Worm (Caenorhabditis elegans) whole organism, late embryonic: Measurements from ENCODE around the gene C30F2.2.

Experiments
- C08G9.2 ChIP-seq: sonication (generic microtip); optimal IDR thresholded peaks from 2 replicates; lab custom pipeline; 2016; ENCODE audit warnings: mild to moderate bottlenecking, missing genetic modification characterization, moderate library complexity, missing compliant biosample characterization
- C38D4.7 ChIP-seq: fragments of 200-800 bp; sonication (Bioruptor generic); optimal IDR thresholded peaks from 2 replicates; lab custom pipeline; 2018; ENCODE audit warnings: mild to moderate bottlenecking, missing genetic modification characterization, moderate library complexity, missing compliant biosample characterization
- K09A11.1 ChIP-seq: sonication (generic microtip); optimal IDR thresholded peaks from 2 replicates; lab custom pipeline; 2017; ENCODE audit warnings: antibody characterized with exemption, mild to moderate bottlenecking, missing genetic modification characterization, missing compliant biosample characterization; ENCODE audit not compliant: insufficient read depth
- T23F11.4 ChIP-seq: fragments of 200-800 bp; sonication (Bioruptor generic); optimal IDR thresholded peaks from 2 replicates; lab custom pipeline; 2018; ENCODE audit warnings: mild to moderate bottlenecking, missing genetic modification characterization, missing compliant biosample characterization
- ama-1 ChIP-seq: fragments of 150-350 bp; optimal IDR thresholded peaks from 2 replicates; lab custom pipeline; 2014
- ceh-18 ChIP-seq: sonication (generic microtip); optimal IDR thresholded peaks from 2 replicates; lab custom pipeline; 2016; ENCODE audit warnings: missing genetic modification characterization, missing compliant biosample characterization
- ceh-19 ChIP-seq: fragments of 200-800 bp; sonication (Bioruptor generic); optimal IDR thresholded peaks from 2 replicates; lab custom pipeline; 2018; ENCODE audit warnings: mild to moderate bottlenecking, missing genetic modification characterization, missing compliant biosample characterization
- ceh-2 ChIP-seq: sonication (generic microtip); optimal IDR thresholded peaks from 2 replicates; lab custom pipeline; 2016; ENCODE audit warnings: missing genotype, missing genetic modification characterization, missing compliant biosample characterization
- ceh-30 ChIP-seq: fragments of 150-350 bp; optimal IDR thresholded peaks from 2 replicates; lab custom pipeline; 2014; ENCODE audit warnings: missing biosample characterization, missing genetic modification characterization
- ceh-31 ChIP-seq: sonication (generic microtip); optimal IDR thresholded peaks from 2 replicates; lab custom pipeline; 2016; ENCODE audit warnings: missing genetic modification characterization, missing compliant biosample characterization
- ceh-34 ChIP-seq: sonication (generic microtip); optimal IDR thresholded peaks from 2 replicates; lab custom pipeline; 2016; ENCODE audit warnings: mild to moderate bottlenecking, missing genetic modification characterization, missing compliant biosample characterization
- ceh-45 ChIP-seq: fragments of 200-800 bp; sonication (Bioruptor generic); IDR thresholded peaks from 2 replicates; pipeline ENCODE4 v1.3.6; 2022; ENCODE audit warnings: missing genetic modification reagents, missing genetic modification characterization, missing compliant biosample characterization
- ceh-48 ChIP-seq: sonication (generic microtip); optimal IDR thresholded peaks from 2 replicates; lab custom pipeline; 2016; ENCODE audit warnings: missing genetic modification characterization, inconsistent platforms, missing compliant biosample characterization
- ceh-6 ChIP-seq: fragments of 200-800 bp; sonication (Bioruptor generic); optimal IDR thresholded peaks from 2 replicates; lab custom pipeline; 2018; ENCODE audit warnings: mild to moderate bottlenecking, missing genetic modification characterization, missing compliant biosample characterization
- dmd-4 ChIP-seq: sonication (generic microtip); optimal IDR thresholded peaks from 2 replicates; lab custom pipeline; 2016; ENCODE audit warnings: borderline replicate concordance, missing genetic modification characterization, missing compliant biosample characterization
- dve-1 ChIP-seq: sonication (generic microtip); optimal IDR thresholded peaks from 2 replicates; lab custom pipeline; 2017; ENCODE audit warnings: antibody characterized with exemption, mild to moderate bottlenecking, missing genetic modification characterization, missing compliant biosample characterization
- elt-2 ChIP-seq: sonication (generic microtip); optimal IDR thresholded peaks from 2 replicates; lab custom pipeline; 2016; ENCODE audit warnings: missing genetic modification reagents, missing genetic modification characterization, missing compliant biosample characterization
- elt-4 ChIP-seq: sonication (generic microtip); optimal IDR thresholded peaks from 2 replicates; lab custom pipeline; 2016; ENCODE audit warnings: missing genetic modification characterization, missing compliant biosample characterization
- ets-4 ChIP-seq: sonication (generic microtip); optimal IDR thresholded peaks from 2 replicates; lab custom pipeline; 2016; ENCODE audit warnings: missing genetic modification characterization, missing compliant biosample characterization
- eyg-1 ChIP-seq: sonication (generic microtip); optimal IDR thresholded peaks from 2 replicates; lab custom pipeline; 2016; ENCODE audit warnings: missing genotype, missing genetic modification characterization, missing compliant biosample characterization
- fax-1 ChIP-seq: sonication (generic microtip); optimal IDR thresholded peaks from 2 replicates; lab custom pipeline; 2016; ENCODE audit warnings: missing genotype, missing genetic modification characterization, missing compliant biosample characterization
- fkh-10 ChIP-seq: fragments of 150-350 bp; optimal IDR thresholded peaks from 2 replicates; lab custom pipeline; 2014; ENCODE audit warnings: missing biosample characterization, missing genetic modification reagents, missing genetic modification characterization
- fkh-6 ChIP-seq: sonication (generic microtip); optimal IDR thresholded peaks from 2 replicates; lab custom pipeline; 2016; ENCODE audit warnings: missing genetic modification characterization, missing compliant biosample characterization
- hlh-13 ChIP-seq: fragments of 200-800 bp; sonication (Bioruptor generic); optimal IDR thresholded peaks from 2 replicates; lab custom pipeline; 2018; ENCODE audit warnings: mild to moderate bottlenecking, missing genetic modification characterization, missing compliant biosample characterization
- hlh-8 ChIP-seq: sonication (generic microtip); optimal IDR thresholded peaks from 2 replicates; lab custom pipeline; 2016; ENCODE audit warnings: missing genotype, missing genetic modification characterization, missing compliant biosample characterization
- lim-6 ChIP-seq: sonication (generic microtip); optimal IDR thresholded peaks from 2 replicates; lab custom pipeline; 2016; ENCODE audit warnings: missing genetic modification characterization, missing compliant biosample characterization
- mec-3 ChIP-seq: sonication (generic microtip); optimal IDR thresholded peaks from 2 replicates; lab custom pipeline; 2016; ENCODE audit warnings: borderline replicate concordance, missing genetic modification characterization, missing compliant biosample characterization
- nhr-232 ChIP-seq: sonication (generic microtip); optimal IDR thresholded peaks from 2 replicates; lab custom pipeline; 2016; ENCODE audit warnings: missing genetic modification characterization, missing compliant biosample characterization
- pat-9 ChIP-seq: fragments of 200-800 bp; sonication (Bioruptor generic); optimal IDR thresholded peaks from 2 replicates; lab custom pipeline; 2018; ENCODE audit warnings: mild to moderate bottlenecking, missing genetic modification characterization, moderate library complexity, missing compliant biosample characterization
- pax-1 ChIP-seq: fragments of 150-350 bp; optimal IDR thresholded peaks from 2 replicates; lab custom pipeline; 2014; ENCODE audit warnings: missing biosample characterization, missing genetic modification characterization
- pha-2 ChIP-seq: sonication (generic microtip); optimal IDR thresholded peaks from 2 replicates; lab custom pipeline; 2017; ENCODE audit warnings: mild to moderate bottlenecking, missing genetic modification characterization, missing compliant biosample characterization
- pha-4 ChIP-seq: fragments of 150-350 bp; optimal IDR thresholded peaks from 2 replicates; lab custom pipeline; 2018; ENCODE audit warnings: missing biosample characterization, missing genetic modification reagents, missing genetic modification characterization
- pros-1 ChIP-seq: fragments of 150-350 bp; optimal IDR thresholded peaks from 2 replicates; lab custom pipeline; 2014; ENCODE audit warnings: missing biosample characterization, missing genetic modification reagents, missing genetic modification characterization
- ref-2 ChIP-seq: sonication (generic microtip); optimal IDR thresholded peaks from 2 replicates; lab custom pipeline; 2016; ENCODE audit warnings: missing genetic modification characterization, missing compliant biosample characterization
- rnt-1 ChIP-seq: sonication (generic microtip); optimal IDR thresholded peaks from 2 replicates; lab custom pipeline; 2016; ENCODE audit warnings: missing genetic modification characterization, missing compliant biosample characterization
- sdc-2 ChIP-seq: sonication (generic microtip); optimal IDR thresholded peaks from 2 replicates; lab custom pipeline; 2016; ENCODE audit warnings: missing genotype, missing genetic modification characterization, missing compliant biosample characterization
- sox-2 ChIP-seq: fragments of 200-800 bp; sonication (Bioruptor generic); IDR thresholded peaks from 2 replicates; pipeline ENCODE4 v1.3.6; 2022; ENCODE audit warnings: missing genetic modification reagents, missing genetic modification characterization, missing compliant biosample characterization
- ttx-3 ChIP-seq: sonication (generic microtip); optimal IDR thresholded peaks from 2 replicates; lab custom pipeline; 2016; ENCODE audit warnings: missing genetic modification reagents, missing genetic modification characterization, missing compliant biosample characterization
- unc-42 ChIP-seq: sonication (generic microtip); optimal IDR thresholded peaks from 2 replicates; lab custom pipeline; 2016; ENCODE audit warnings: missing genotype, missing genetic modification characterization, missing compliant biosample characterization
- unc-55 ChIP-seq: sonication (generic microtip); optimal IDR thresholded peaks from 2 replicates; lab custom pipeline; 2017; ENCODE audit warnings: missing biosample characterization, missing genetic modification reagents, missing genetic modification characterization
- unc-86 ChIP-seq: sonication (generic microtip); optimal IDR thresholded peaks from 2 replicates; lab custom pipeline; 2016; ENCODE audit warnings: missing genetic modification characterization, missing compliant biosample characterization
- zip-5 ChIP-seq: sonication (generic microtip); optimal IDR thresholded peaks from 2 replicates; lab custom pipeline; 2016; ENCODE audit warnings: missing genetic modification characterization, missing compliant biosample characterization

Gene C30F2.2

DNA sequence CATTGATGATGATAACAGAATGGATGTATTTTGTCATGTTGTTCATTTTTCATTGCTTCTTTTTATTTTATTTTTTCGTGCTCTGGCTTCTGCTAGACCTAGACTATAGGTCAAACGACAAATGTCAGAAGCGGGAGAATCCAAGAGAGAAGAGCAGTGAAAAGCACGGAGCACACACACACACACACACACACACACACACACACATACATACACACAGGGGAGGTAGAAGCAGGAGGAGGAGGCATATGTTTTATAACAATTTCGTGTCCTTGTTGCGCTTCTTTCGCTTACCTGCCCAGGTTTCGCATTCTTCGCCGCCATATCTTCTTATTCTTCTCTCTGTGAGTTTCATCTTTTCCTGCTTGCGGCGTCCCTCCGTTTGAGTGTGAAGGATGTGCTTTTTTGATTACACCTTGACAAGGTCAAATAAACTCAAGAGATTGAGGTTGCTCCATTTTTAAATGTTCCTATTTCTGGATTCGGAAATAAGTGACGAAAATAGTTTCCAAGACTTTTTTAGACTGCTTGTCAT, 13.2 kb upstream of the C30F2.2 start:
- TF ChIP-seq eyg-1 (tag; lab: Kevin White, UChicago) (no peak), fkh-10 (GFP tag; lab: Kevin White, UChicago) (no peak), ceh-18 (tag; lab: Kevin White, UChicago) (peak; percentile 61), dve-1 (no peak)

ce11 chrX:16094370-16094769, 9.4 kb upstream of the C30F2.2 start, which contains the start of gene C30F2.5:
Gene C30F2.5 (plus strand): TSS chrX:16094670.
- TF ChIP-seq elt-2 (no peak), zip-5 (no peak), mec-3 (tag; lab: Kevin White, UChicago) (no peak), dve-1 (no peak)

DNA sequence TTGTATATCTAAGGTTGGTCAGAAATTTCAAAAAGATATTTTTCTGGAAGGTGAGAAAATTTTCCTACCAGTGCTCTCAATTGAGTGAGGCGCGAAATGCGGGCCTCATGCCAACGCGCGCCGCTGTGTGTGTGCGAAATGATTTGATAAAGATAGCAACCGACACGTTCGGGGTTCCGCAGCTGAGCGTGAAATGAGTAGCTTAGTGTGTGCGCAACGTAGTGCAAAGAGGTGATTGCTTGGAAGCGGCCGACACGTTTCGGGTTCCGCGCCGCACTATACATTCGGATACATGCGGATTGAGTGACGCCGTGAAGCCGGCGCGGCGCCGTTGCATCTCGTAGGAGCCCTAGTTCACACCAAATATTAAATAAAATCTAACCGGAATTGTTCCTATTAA, 6.2 kb upstream of the C30F2.2 start:
- TF ChIP-seq pat-9 (tag; lab: Kevin White, UChicago) (no peak), unc-86 (tag; lab: Kevin White, UChicago) (no peak), ceh-34 (tag; lab: Kevin White, UChicago) (no peak), C38D4.7 (GFP tag; lab: Kevin White, UChicago) (no peak), rnt-1 (tag; lab: Kevin White, UChicago) (no peak), ets-4 (tag; lab: Kevin White, UChicago) (no peak)
- TF ChIP-seq, all 69 proteins: peak for 0

DNA sequence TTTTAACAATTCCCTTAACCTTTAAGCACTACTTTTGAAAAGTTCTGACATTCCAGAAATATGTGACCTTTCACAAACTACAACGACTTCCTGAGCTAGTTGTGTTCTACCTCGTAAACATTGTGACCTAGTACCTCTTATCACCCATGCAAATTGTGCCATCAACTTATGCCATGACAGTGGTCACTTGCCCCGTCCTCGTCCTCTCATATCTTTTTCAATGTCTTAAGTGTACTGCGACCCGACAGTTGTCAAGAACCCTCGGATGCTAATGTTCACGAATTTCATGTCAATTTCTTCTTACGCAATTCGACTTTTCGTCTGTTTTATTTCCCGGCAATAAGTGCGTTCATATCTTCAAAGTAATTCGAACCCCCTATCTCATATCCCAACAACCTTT, 2.8 kb upstream of the C30F2.2 start:
- no peak for TF ChIP-seq hlh-13 (GFP tag; lab: Kevin White, UChicago)
- TF ChIP-seq nhr-232 (tag; lab: Kevin White, UChicago): no peak
- no peak for TF ChIP-seq ceh-6
- TF ChIP-seq ceh-18 (tag; lab: Kevin White, UChicago): no peak
- no peak for TF ChIP-seq ama-1 (lab: Kevin White, UChicago)
- TF ChIP-seq pax-1 (tag; lab: Kevin White, UChicago): no peak
- no peak for TF ChIP-seq C08G9.2 (tag; lab: Kevin White, UChicago)
- TF ChIP-seq T23F11.4 (GFP tag; lab: Kevin White, UChicago): no peak
- TF ChIP-seq lim-6 (tag; lab: Kevin White, UChicago): no peak
- no peak for TF ChIP-seq ceh-34 (tag; lab: Kevin White, UChicago)
- no peak for TF ChIP-seq pha-2 (tag; lab: Kevin White, UChicago)
- TF ChIP-seq ceh-31 (tag; lab: Kevin White, UChicago): no peak
- no peak for TF ChIP-seq ceh-48 (tag; lab: Kevin White, UChicago)
- no peak for TF ChIP-seq rnt-1 (tag; lab: Kevin White, UChicago)
- TF ChIP-seq ets-4 (tag; lab: Kevin White, UChicago): no peak
- no peak for TF ChIP-seq ceh-45 (GFP tag; lab: Robert Waterston, UW)

ce11 chrX:16082024-16082423, 3.0 kb downstream of the C30F2.2 start, which contains the start of gene idpp-14:
Gene idpp-14 (plus strand): TSS chrX:16082347.
- no peak for TF ChIP-seq K09A11.1 (tag; lab: Kevin White, UChicago)
- TF ChIP-seq ceh-2 (tag; lab: Kevin White, UChicago): no peak
- no peak for TF ChIP-seq elt-4 (tag; lab: Kevin White, UChicago)
- no peak for TF ChIP-seq ceh-18 (tag; lab: Kevin White, UChicago)
- TF ChIP-seq unc-55 (GFP tag; lab: Kevin White, UChicago): no peak
- TF ChIP-seq dve-1: no peak
- no peak for TF ChIP-seq ttx-3 (tag; lab: Kevin White, UChicago)
- TF ChIP-seq T23F11.4 (GFP tag; lab: Kevin White, UChicago): no peak
- no peak for TF ChIP-seq ref-2 (tag; lab: Kevin White, UChicago)
- TF ChIP-seq C38D4.7 (GFP tag; lab: Kevin White, UChicago): no peak

ce11 chrX:16078695-16079094, 6.3 kb downstream of the C30F2.2 start:
- TF ChIP-seq pha-4: no peak
- no peak for TF ChIP-seq ceh-30 (tag; lab: Kevin White, UChicago)
- TF ChIP-seq pros-1 (tag; lab: Kevin White, UChicago): no peak
- no peak for TF ChIP-seq ceh-19 (GFP tag; lab: Kevin White, UChicago)
- no peak for TF ChIP-seq sdc-2 (tag; lab: Kevin White, UChicago)
- no peak for TF ChIP-seq hlh-8
- TF ChIP-seq lim-6 (tag; lab: Kevin White, UChicago): no peak
- no peak for TF ChIP-seq sox-2 (GFP tag; lab: Robert Waterston, UW)
- no peak for TF ChIP-seq dmd-4 (tag; lab: Kevin White, UChicago)
- TF ChIP-seq unc-55 (GFP tag; lab: Kevin White, UChicago): no peak
- no peak for TF ChIP-seq fkh-6 (tag; lab: Kevin White, UChicago)
- TF ChIP-seq unc-42: no peak
- TF ChIP-seq unc-86 (tag; lab: Kevin White, UChicago): no peak
- TF ChIP-seq fax-1 (tag; lab: Kevin White, UChicago): no peak
- TF ChIP-seq, all 69 proteins: peak for 0
